Fruit fly (Drosophila melanogaster) whole organism, prepupa: ENCODE data around the gene corto.

Source experiments
- CG10631 ChIP-seq: fragments of 200-800 bp; sonication (Bioruptor generic); optimal IDR thresholded peaks from 2 replicates; lab custom pipeline; 2016; ENCODE audit warnings: missing biosample characterization, missing genetic modification characterization
- CG10669 ChIP-seq: fragments of 200-800 bp; sonication (Bioruptor generic); optimal IDR thresholded peaks from 3 replicates; lab custom pipeline; 2018; ENCODE audit warnings: missing biosample characterization, mild to moderate bottlenecking, missing genetic modification characterization, moderate library complexity
- CG11294 ChIP-seq: fragments of 200-800 bp; sonication (Bioruptor generic); IDR thresholded peaks from 2 replicates; pipeline ENCODE4 v1.3.6; 2022; ENCODE audit warnings: missing biosample characterization, missing genetic modification characterization
- CG11902 ChIP-seq: fragments of 200-800 bp; sonication (Bioruptor generic); optimal IDR thresholded peaks from 3 replicates; lab custom pipeline; 2016; ENCODE audit warnings: missing biosample characterization, missing genetic modification characterization
- CG15336 ChIP-seq: fragments of 200-800 bp; sonication (Bioruptor generic); IDR thresholded peaks from 2 replicates; pipeline ENCODE4 v1.3.6; 2022; ENCODE audit warnings: missing biosample characterization, missing genetic modification characterization
- CG16779 ChIP-seq: fragments of 200-800 bp; sonication (Bioruptor generic); optimal IDR thresholded peaks from 3 replicates; lab custom pipeline; 2017; ENCODE audit warnings: missing biosample characterization, mild to moderate bottlenecking, missing genetic modification characterization
- CG31627 ChIP-seq: fragments of 200-800 bp; sonication (Bioruptor generic); optimal IDR thresholded peaks from 3 replicates; lab custom pipeline; 2016; ENCODE audit warnings: missing biosample characterization, missing genetic modification characterization
- CG34406 ChIP-seq: fragments of 200-800 bp; sonication (Bioruptor generic); optimal IDR thresholded peaks from 3 replicates; lab custom pipeline; 2016; ENCODE audit warnings: missing biosample characterization, missing genetic modification characterization
- CG3919 ChIP-seq: fragments of 200-800 bp; sonication (Bioruptor generic); optimal IDR thresholded peaks from 3 replicates; lab custom pipeline; 2016; ENCODE audit warnings: missing biosample characterization, missing genetic modification characterization
- CG4318 ChIP-seq: fragments of 200-800 bp; sonication (Bioruptor generic); optimal IDR thresholded peaks from 3 replicates; lab custom pipeline; 2017; ENCODE audit warnings: missing biosample characterization, mild to moderate bottlenecking, missing genetic modification characterization
- CG6792 ChIP-seq: fragments of 200-800 bp; sonication (Bioruptor generic); optimal IDR thresholded peaks from 3 replicates; lab custom pipeline; 2016; ENCODE audit warnings: missing biosample characterization, missing genetic modification characterization
- CG6808 ChIP-seq: fragments of 200-800 bp; sonication (Bioruptor generic); optimal IDR thresholded peaks from 3 replicates; lab custom pipeline; 2017; ENCODE audit warnings: missing biosample characterization, missing genetic modification characterization, mild to moderate bottlenecking, moderate library complexity, missing genetic modification reagents
- CG6854 ChIP-seq: fragments of 200-800 bp; sonication (Bioruptor generic); optimal IDR thresholded peaks from 2 replicates; lab custom pipeline; 2017; ENCODE audit warnings: missing biosample characterization, mild to moderate bottlenecking, missing genetic modification characterization
- CG7368 ChIP-seq: fragments of 200-800 bp; sonication (Bioruptor generic); optimal IDR thresholded peaks from 3 replicates; lab custom pipeline; 2016; ENCODE audit warnings: missing biosample characterization, missing genetic modification characterization
- CG8119 ChIP-seq: fragments of 200-800 bp; sonication (Bioruptor generic); IDR thresholded peaks from 3 replicates; pipeline ENCODE4 v1.3.6; 2022; ENCODE audit warnings: missing biosample characterization, missing genetic modification characterization
- CG8319 ChIP-seq: fragments of 200-800 bp; sonication (Bioruptor generic); optimal IDR thresholded peaks from 3 replicates; lab custom pipeline; 2016; ENCODE audit warnings: missing biosample characterization, missing genetic modification characterization
- CG8632 ChIP-seq: fragments of 200-800 bp; sonication (Bioruptor generic); optimal IDR thresholded peaks from 3 replicates; lab custom pipeline; 2016; ENCODE audit warnings: missing biosample characterization, missing genetic modification characterization
- Eip78C ChIP-seq: fragments of 200-800 bp; sonication (Bioruptor generic); peaks from one replicate; lab custom pipeline; 2016; ENCODE audit warnings: missing biosample characterization, missing genetic modification characterization
- Eip93F ChIP-seq: fragments of 200-800 bp; sonication (Bioruptor generic); optimal IDR thresholded peaks from 2 replicates; lab custom pipeline; 2016; ENCODE audit warnings: missing biosample characterization, mild to moderate bottlenecking, missing genetic modification characterization
- Ets21C ChIP-seq: fragments of 200-800 bp; sonication (Bioruptor generic); optimal IDR thresholded peaks from 3 replicates; lab custom pipeline; 2016; ENCODE audit warnings: missing biosample characterization, missing genetic modification characterization
- Ets96B ChIP-seq: fragments of 200-800 bp; optimal IDR thresholded peaks from 2 replicates; lab custom pipeline; 2019; ENCODE audit warnings: missing biosample characterization, mild to moderate bottlenecking, missing genetic modification characterization, moderate library complexity
- Gug ChIP-seq: fragments of 200-800 bp; sonication (Bioruptor generic); IDR thresholded peaks from 2 replicates; pipeline ENCODE4 v1.3.6; 2022; ENCODE audit warnings: missing biosample characterization, missing genetic modification characterization
- Hr39 ChIP-seq: fragments of 200-800 bp; sonication (Bioruptor generic); optimal IDR thresholded peaks from 2 replicates; lab custom pipeline; 2016; ENCODE audit warnings: missing biosample characterization, missing genetic modification characterization
- Hr4 ChIP-seq: fragments of 200-800 bp; sonication (Bioruptor generic); optimal IDR thresholded peaks from 3 replicates; lab custom pipeline; 2016; ENCODE audit warnings: missing biosample characterization, missing genetic modification characterization
- Lpt ChIP-seq: fragments of 200-800 bp; sonication (Bioruptor generic); optimal IDR thresholded peaks from 3 replicates; lab custom pipeline; 2016; ENCODE audit warnings: missing biosample characterization, missing genetic modification characterization
- Met ChIP-seq: fragments of 200-800 bp; sonication (Bioruptor generic); optimal IDR thresholded peaks from 3 replicates; lab custom pipeline; 2016; ENCODE audit warnings: missing biosample characterization, missing genetic modification characterization
- Smox ChIP-seq: fragments of 200-800 bp; sonication (Bioruptor generic); optimal IDR thresholded peaks from 3 replicates; lab custom pipeline; 2016; ENCODE audit warnings: missing biosample characterization, missing genetic modification characterization
- Sox102F ChIP-seq: fragments of 200-800 bp; sonication (Bioruptor generic); optimal IDR thresholded peaks from 2 replicates; lab custom pipeline; 2016; ENCODE audit warnings: missing biosample characterization, mild to moderate bottlenecking, missing genetic modification characterization
- Sox15 ChIP-seq: fragments of 200-800 bp; sonication (Bioruptor generic); optimal IDR thresholded peaks from 3 replicates; lab custom pipeline; 2016; ENCODE audit warnings: missing biosample characterization, missing genetic modification characterization
- dac ChIP-seq: fragments of 200-800 bp; sonication (Bioruptor generic); optimal IDR thresholded peaks from 2 replicates; lab custom pipeline; 2017; ENCODE audit warnings: missing biosample characterization, mild to moderate bottlenecking, missing genetic modification characterization
- eg ChIP-seq: fragments of 200-800 bp; sonication (Bioruptor generic); IDR thresholded peaks from 3 replicates; pipeline ENCODE4 v1.3.6; 2022; ENCODE audit warnings: missing biosample characterization, missing genetic modification characterization
- esn ChIP-seq: fragments of 200-800 bp; sonication (Bioruptor generic); optimal IDR thresholded peaks from 2 replicates; lab custom pipeline; 2016; ENCODE audit warnings: missing biosample characterization, mild to moderate bottlenecking, missing genetic modification characterization, moderate library complexity
- fd59A ChIP-seq: fragments of 200-800 bp; sonication (Bioruptor generic); optimal IDR thresholded peaks from 2 replicates; lab custom pipeline; 2017; ENCODE audit warnings: missing biosample characterization, mild to moderate bottlenecking, missing genetic modification characterization, missing genetic modification reagents
- fkh ChIP-seq: fragments of 200-800 bp; sonication (Bioruptor generic); optimal IDR thresholded peaks from 3 replicates; lab custom pipeline; 2017; ENCODE audit warnings: missing biosample characterization, mild to moderate bottlenecking, missing genetic modification characterization, moderate library complexity
- net ChIP-seq: fragments of 200-800 bp; sonication (Bioruptor generic); optimal IDR thresholded peaks from 3 replicates; lab custom pipeline; 2016; ENCODE audit warnings: missing biosample characterization, missing genetic modification characterization
- salr ChIP-seq, 2 experiments: fragments of 200-800 bp; sonication (Bioruptor generic); optimal IDR thresholded peaks; 3 replicates each; lab custom pipeline; 2016 to 2018; ENCODE audit warnings: missing biosample characterization in 2 of 2, missing genetic modification characterization in 2 of 2, mild to moderate bottlenecking in 1 of 2
- svp ChIP-seq: fragments of 200-800 bp; sonication (Bioruptor generic); peaks from one replicate; lab custom pipeline; 2016; ENCODE audit warnings: missing biosample characterization, missing genetic modification characterization
- topi ChIP-seq: fragments of 200-800 bp; sonication (Bioruptor generic); optimal IDR thresholded peaks from 3 replicates; lab custom pipeline; 2016; ENCODE audit warnings: missing biosample characterization, missing genetic modification characterization
- vri ChIP-seq: fragments of 200-800 bp; sonication (Bioruptor generic); optimal IDR thresholded peaks from 3 replicates; lab custom pipeline; 2016; ENCODE audit warnings: missing biosample characterization, mild to moderate bottlenecking, missing genetic modification characterization

corto gene

dm6 chr3R:5126884-5127283, 40.0 kb upstream of the corto start (continued):
- TF ChIP-seq CG11294: no peak
- no peak for TF ChIP-seq net (GFP tag; lab: Kevin White, UChicago)
- peak; percentile 5 for TF ChIP-seq CG7368 (GFP tag; lab: Kevin White, UChicago)
- TF ChIP-seq CG8119 (GFP tag; lab: Robert Waterston, UW): no peak
- no peak for TF ChIP-seq Hr4
- TF ChIP-seq CG10631 (GFP tag; lab: Kevin White, UChicago): peak; percentile 60
- no peak for TF ChIP-seq CG8319 (GFP tag; lab: Kevin White, UChicago)
- peak; percentile 12 for TF ChIP-seq Sox15 (GFP tag; lab: Kevin White, UChicago)
- TF ChIP-seq, all 60 proteins: peak for 23

dm6 chr3R:5125832-5126231, 39.0 kb upstream of the corto start:
- no peak for TF ChIP-seq Hr39
- no peak for TF ChIP-seq CG16779 (tag; lab: Kevin White, UChicago)
- TF ChIP-seq eg (GFP tag; lab: Robert Waterston, UW): no peak
- TF ChIP-seq CG8119 (GFP tag; lab: Robert Waterston, UW): no peak
- no peak for TF ChIP-seq fd59A (GFP tag; lab: Kevin White, UChicago)
- TF ChIP-seq CG4318 (GFP tag; lab: Kevin White, UChicago): no peak
- no peak for TF ChIP-seq CG8319 (GFP tag; lab: Kevin White, UChicago)
- TF ChIP-seq Smox (GFP tag; lab: Kevin White, UChicago): no peak
- no peak for TF ChIP-seq Ets21C (GFP tag; lab: Kevin White, UChicago)

- no peak for TF ChIP-seq CG16779 (tag; lab: Kevin White, UChicago)
- TF ChIP-seq Sox102F (GFP tag; lab: Kevin White, UChicago): no peak
- TF ChIP-seq Eip78C: peak; percentile 21
These were observed 38.1 kb upstream of the corto start for dm6 chr3R:5124928-5125327.

dm6 chr3R:5122266-5123096, 35.6 kb upstream of the corto start:
- TF ChIP-seq svp (no peak), salr (GFP tag; optimal IDR thresholded peaks at IDR 0.05; lab: Kevin White, UChicago) (no peak), Sox15 (GFP tag; lab: Kevin White, UChicago) (no peak), CG10631 (GFP tag; lab: Kevin White, UChicago) (no peak), Lpt (GFP tag; lab: Kevin White, UChicago) (no peak), Eip78C (no peak), Ets96B (tag; lab: Kevin White, UChicago) (no peak), vri (GFP tag; lab: Kevin White, UChicago) (no peak), CG15336 (GFP tag; lab: Robert Waterston, UW) (no peak), esn (GFP tag; lab: Kevin White, UChicago) (no peak), CG10669 (no peak), topi (GFP tag; lab: Kevin White, UChicago) (no peak), fd59A (GFP tag; lab: Kevin White, UChicago) (no peak)

- TF ChIP-seq Hr39 (peak; percentile 10), CG6792 (peak; percentile 54), esn (GFP tag; lab: Kevin White, UChicago) (peak; percentile 36), Sox102F (GFP tag; lab: Kevin White, UChicago) (no peak), CG6808 (GFP tag; lab: Kevin White, UChicago) (peak; percentile 77), CG10631 (GFP tag; lab: Kevin White, UChicago) (peak; percentile 87), vri (GFP tag; lab: Kevin White, UChicago) (no peak), CG8632 (GFP tag; lab: Kevin White, UChicago) (peak; percentile 24), CG34406 (GFP tag; lab: Kevin White, UChicago) (peak; percentile 32), CG6854 (GFP tag; lab: Kevin White, UChicago) (peak; percentile 20), dac (GFP tag; lab: Kevin White, UChicago) (peak; percentile 25), CG7368 (GFP tag; lab: Kevin White, UChicago) (peak; percentile 45), CG3919 (GFP tag; lab: Kevin White, UChicago) (peak; percentile 85), Eip78C (peak; percentile 82), Gug (GFP tag; lab: Robert Waterston, UW) (peak; percentile 63), net (GFP tag; lab: Kevin White, UChicago) (peak; percentile 49), fkh (GFP tag; lab: Kevin White, UChicago) (no peak), Eip93F (GFP tag; lab: Kevin White, UChicago) (no peak), svp (peak; percentile 49), CG11902 (GFP tag; lab: Kevin White, UChicago) (no peak), Smox (GFP tag; lab: Kevin White, UChicago) (peak; percentile 27), Met (peak; percentile 11), CG11294 (0 out of 2 replicates have a peak, but pooled peaks have one; percentile 25), CG31627 (no peak)
These were observed 33.8 kb upstream of the corto start for dm6 chr3R:5120461-5121214.
